Fruit fly (Drosophila melanogaster): Measurements from ENCODE around the gene alpha-Man-Ic.
"Not testable (repeated sequence)": the region's sequence is repeated elsewhere in the genome, so short reads cannot be mapped to it uniquely, and the experiment has no call there.

Gene alpha-Man-Ic

DNA sequence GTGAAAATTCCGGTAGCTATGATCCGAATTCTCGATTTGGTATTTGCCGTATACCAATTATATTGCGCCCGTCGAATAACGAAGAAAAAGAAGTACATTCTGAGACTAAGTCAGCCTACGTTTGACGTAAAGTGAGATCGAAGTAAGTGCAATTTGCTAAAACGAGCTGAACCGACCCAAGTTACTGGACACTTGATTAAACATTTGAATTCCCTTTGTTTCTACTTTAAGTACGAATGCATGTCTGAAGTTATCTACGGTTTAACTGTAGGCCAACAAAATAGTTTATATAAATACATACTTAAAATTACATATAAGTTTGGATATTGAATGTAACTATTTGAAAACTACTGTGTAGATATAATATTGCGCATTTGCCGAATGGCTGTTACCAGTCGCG is at the start of gene alpha-Man-Ic:
Gene alpha-Man-Ic (minus strand): TSS at position 101 of the 400 bp plus-strand sequence.
- TF ChIP-seq CG8478 (optimal IDR thresholded peaks at IDR 0.05) = no peak
- no peak for TF ChIP-seq CTCF (optimal IDR thresholded peaks at IDR 0.05)

DNA sequence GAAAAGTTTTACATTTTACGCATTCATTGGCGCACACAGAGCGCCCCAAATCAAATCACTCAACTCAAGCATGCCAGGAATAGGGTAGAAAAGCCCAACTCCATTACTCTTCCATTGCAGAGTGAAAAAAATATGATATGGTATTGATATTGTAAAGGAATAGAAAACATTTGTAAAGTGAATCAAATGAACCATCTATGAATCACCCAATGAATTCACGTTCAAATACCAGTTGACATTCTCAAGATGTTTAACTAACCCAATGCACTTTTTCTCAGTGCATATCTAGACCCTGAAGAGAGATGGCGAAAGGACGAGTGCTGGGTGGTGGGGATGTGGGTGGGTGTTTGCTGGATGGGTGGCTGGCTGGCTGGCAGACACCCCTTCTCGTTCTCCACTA is 48.4 kb upstream of the alpha-Man-Ic start:
- TF ChIP-seq CTCF (optimal IDR thresholded peaks at IDR 0.05) = no peak

DNA sequence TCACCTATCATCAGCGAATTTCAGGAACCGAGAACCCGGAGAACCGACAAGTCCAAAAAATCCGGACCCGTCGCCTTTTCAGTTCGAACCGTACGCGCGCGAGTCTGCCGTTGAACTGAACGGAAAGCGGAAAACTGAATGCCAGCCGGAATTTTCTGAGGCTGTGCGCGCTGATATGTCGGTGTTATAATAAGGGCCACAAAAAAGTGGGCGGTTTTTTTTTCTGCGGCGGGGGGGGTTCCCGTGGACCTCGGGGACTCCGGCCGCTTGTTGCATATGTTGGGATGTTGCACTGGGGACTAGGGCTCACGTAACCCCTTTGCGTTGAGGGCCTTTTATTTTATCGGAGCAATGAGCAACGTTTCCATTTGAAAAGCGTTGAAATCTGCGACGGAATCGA is 39.2 kb upstream of the alpha-Man-Ic start, which contains the start of gene TkR99D:
Gene TkR99D (minus strand): TSS at position 101 of the 400 bp plus-strand sequence.
- TF ChIP-seq CG8478 (optimal IDR thresholded peaks at IDR 0.05) = no peak
- TF ChIP-seq CTCF (optimal IDR thresholded peaks at IDR 0.05) = no peak

DNA sequence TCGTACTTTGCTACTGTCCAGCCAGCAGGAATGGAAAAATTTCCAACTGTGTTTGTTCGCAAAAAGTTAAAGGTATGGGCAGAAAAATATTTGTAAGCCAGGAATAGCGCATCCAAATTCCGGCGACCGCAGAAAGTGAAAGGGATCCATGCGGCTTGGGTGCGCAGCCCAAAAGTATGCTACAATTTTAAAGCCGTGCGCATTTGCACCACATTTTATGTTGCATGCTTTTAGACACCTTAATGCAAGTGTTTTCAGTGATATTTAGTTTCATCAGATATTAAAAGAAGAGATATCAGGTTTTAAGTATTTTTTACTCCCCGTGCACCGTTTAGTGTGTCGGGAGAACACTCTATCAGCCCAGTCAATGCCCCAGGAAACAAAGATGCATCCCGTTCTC is 32.9 kb upstream of the alpha-Man-Ic start:
- no peak for TF ChIP-seq CG8478 (optimal IDR thresholded peaks at IDR 0.05)
- TF ChIP-seq CTCF (optimal IDR thresholded peaks at IDR 0.05) = no peak

DNA sequence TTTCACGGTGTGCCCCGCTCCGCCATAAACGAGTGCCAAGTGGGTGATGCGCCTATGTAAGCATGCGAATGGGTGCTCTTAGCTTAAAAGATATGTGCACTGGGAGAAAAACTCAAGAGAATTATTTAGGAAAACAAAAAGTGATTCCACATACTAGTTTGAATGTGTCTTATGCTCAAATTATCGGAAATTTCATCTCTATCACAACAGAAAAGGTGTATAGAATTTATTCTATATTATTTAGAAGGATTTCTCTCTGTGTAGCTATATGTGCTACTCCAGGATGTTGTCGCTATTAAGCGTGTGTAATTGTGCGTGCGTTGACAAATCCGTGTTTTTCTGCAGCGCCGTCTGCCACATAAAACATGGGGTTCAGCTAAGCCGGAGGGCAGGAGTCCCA is 29.1 kb upstream of the alpha-Man-Ic start:
- TF ChIP-seq CG8478 (optimal IDR thresholded peaks at IDR 0.05) = no peak
- TF ChIP-seq CTCF (optimal IDR thresholded peaks at IDR 0.05) = no peak

DNA sequence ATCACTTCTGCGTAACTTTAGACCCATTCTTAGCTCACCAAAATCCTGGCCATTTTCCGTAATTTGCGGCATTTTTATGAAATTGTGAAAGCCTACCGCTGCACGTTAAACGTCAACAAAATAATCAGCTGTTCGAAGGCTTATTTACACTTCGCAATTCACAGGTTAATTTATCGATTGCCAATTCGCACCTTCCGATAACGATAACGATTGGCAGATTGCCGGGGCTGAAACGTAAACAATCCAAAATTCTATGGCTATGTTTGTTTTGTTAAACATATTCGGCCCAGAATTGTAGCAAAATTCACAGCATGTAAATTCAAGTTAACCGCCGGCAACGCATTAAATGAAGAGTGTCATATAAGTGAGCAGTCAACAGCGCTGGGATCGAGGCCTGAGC is 5.6 kb upstream of the alpha-Man-Ic start, which contains the start of the genes eIF2Balpha and Vps13B:
Gene eIF2Balpha (minus strand): TSS at position 133 of the 400 bp plus-strand sequence.
Gene Vps13B (plus strand): TSS at position 223 of the 400 bp plus-strand sequence.
- TF ChIP-seq CTCF (optimal IDR thresholded peaks at IDR 0.05) (no peak), CG8478 (optimal IDR thresholded peaks at IDR 0.05) (no peak)

DNA sequence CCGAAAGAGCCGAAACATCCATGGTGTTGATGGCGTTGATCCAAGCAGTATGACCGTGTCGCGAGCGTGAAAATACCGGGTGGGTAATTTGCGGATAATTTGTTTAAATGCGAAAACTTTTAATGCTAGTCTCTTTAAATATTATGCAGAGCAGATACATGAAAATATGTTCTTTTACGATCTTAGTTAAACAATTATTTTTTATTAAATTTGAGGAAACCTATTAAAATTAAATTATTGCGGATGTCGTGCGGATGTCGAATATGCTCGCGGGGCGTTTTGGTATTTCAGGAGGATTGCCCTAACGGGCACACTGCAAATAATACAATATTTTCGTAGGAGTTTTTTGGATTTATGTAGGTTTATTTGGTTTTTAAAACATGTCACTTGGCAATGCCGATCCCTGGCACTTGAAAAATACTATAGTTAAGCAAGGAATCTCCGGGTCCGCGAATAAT is 2.9 kb upstream of the alpha-Man-Ic start, which contains the start of the genes Cog7, CG42557 and CG42558:
Gene Cog7 (minus strand): TSS at position 51 of the 458 bp plus-strand sequence.
Gene CG42557 (plus strand): TSS at position 281 of the 458 bp plus-strand sequence.
Gene CG42558 (plus strand): TSS at position 281 of the 458 bp plus-strand sequence.
- TF ChIP-seq CG8478 (optimal IDR thresholded peaks at IDR 0.05) (no peak), CTCF (optimal IDR thresholded peaks at IDR 0.05) (no peak)

DNA sequence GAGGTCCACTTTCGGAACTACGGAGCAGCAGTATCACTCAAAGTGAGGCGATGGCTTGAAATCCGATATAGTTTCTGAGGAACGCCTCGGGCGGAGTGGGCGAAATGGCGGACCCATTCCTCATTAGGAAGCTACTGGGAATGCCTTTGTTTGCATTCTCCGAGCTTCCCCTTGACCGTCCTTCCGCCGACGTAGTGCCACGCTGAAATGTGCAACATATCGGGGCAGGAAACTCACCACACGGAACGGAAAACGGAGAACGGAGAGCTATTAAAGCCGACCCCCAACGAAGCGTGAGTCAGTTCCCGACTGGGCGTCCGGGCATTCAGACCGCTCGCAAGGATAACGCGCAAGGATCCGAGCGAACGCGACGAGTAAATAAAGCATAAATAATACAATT is 3.2 kb downstream of the alpha-Man-Ic start, which contains the start of gene CG15522:
Gene CG15522 (plus strand): TSS at position 301 of the 400 bp plus-strand sequence.
- TF ChIP-seq CG8478 (optimal IDR thresholded peaks at IDR 0.05) = no peak
- TF ChIP-seq CTCF (optimal IDR thresholded peaks at IDR 0.05) = no peak

DNA sequence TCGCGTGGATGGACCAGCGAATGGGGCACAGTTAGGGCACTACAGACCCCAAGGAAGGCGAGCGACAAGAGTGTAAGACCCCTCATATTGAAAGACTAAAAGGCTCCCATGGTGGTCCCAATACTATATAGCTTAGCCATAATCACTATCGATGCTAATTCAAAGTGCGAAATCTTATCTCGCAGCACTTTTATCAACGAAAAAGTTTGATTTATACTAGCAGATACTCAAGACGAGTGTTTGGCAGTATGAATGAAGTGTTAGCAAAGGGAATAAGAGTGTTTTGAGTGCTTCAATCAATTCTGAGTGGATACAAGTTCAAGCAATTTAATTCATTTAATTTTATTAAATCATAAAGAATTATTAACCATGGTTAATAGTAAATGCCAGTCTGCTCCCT is 4.1 kb downstream of the alpha-Man-Ic start, which contains the start of gene Jon99Ci:
Gene Jon99Ci (minus strand): TSS at position 101 of the 400 bp plus-strand sequence.
- TF ChIP-seq CG8478 (optimal IDR thresholded peaks at IDR 0.05) = no peak
- no peak for TF ChIP-seq CTCF (optimal IDR thresholded peaks at IDR 0.05)

DNA sequence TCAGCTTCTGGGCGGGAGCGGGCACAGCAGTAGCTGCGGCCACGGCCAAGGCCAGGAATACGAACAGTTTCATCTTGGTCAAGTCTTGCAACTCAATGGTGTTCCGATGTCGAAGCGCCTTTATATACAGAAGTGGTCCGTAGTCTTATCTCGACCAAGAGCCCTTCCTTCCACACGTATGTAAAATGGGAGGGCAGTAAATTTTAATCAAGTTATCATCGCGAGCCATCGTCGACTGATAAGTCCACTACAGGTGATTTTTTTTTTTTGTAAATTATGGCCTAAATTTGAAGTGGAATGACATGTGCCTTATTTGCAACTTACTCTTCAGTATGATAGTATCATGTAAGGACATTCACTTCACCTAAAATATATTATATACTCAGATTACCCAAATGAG is 5.7 kb downstream of the alpha-Man-Ic start, which contains the start of gene Jon99Cii:
Gene Jon99Cii (minus strand): TSS at position 101 of the 400 bp plus-strand sequence.
- TF ChIP-seq CG8478, CTCF (optimal IDR thresholded peaks at IDR 0.05): not testable (repeated sequence)

DNA sequence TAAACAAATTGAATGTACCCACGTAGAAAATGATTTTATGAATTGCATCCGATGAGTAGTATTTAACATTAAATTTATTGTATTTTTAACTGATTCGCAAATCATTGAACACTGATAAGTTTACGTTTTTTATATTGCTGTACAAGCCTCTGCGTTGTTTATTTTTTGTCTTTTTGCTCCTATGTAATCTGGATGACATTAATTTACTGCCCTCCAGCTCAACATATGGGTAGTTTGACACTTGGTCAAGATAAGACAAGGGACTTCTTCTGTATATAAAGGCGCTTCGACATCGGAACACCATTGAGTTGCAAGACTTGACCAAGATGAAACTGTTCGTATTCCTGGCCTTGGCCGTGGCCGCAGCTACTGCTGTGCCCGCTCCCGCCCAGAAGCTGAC is 8.3 kb downstream of the alpha-Man-Ic start, which contains the start of gene Jon99Ciii:
Gene Jon99Ciii (plus strand): TSS at position 301 of the 400 bp plus-strand sequence.
- not testable (repeated sequence) for TF ChIP-seq CG8478, CTCF (optimal IDR thresholded peaks at IDR 0.05)

DNA sequence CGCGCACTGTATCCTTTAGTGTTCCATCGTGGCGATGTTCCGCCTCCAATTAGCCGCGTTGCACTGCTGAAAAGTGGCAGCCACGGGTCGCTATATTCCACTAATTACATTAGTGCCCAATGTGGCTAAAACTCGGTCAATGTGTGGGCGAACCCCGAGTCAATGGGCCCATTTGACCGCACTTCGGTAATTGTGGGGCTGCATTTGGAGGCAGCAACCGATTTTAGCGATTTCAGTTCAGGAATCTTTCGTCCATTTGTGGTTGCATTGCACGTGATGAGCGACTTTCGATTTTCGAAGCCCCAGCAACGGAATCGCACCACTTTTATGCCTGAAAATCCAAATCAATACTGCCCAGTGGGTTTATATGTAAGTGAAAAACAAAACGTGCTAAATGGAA is 10.0 kb downstream of the alpha-Man-Ic start, which contains the start of gene trp:
Gene trp (minus strand): TSS at position 101 of the 400 bp plus-strand sequence.
- TF ChIP-seq CTCF (optimal IDR thresholded peaks at IDR 0.05) (no peak), CG8478 (optimal IDR thresholded peaks at IDR 0.05) (no peak)

DNA sequence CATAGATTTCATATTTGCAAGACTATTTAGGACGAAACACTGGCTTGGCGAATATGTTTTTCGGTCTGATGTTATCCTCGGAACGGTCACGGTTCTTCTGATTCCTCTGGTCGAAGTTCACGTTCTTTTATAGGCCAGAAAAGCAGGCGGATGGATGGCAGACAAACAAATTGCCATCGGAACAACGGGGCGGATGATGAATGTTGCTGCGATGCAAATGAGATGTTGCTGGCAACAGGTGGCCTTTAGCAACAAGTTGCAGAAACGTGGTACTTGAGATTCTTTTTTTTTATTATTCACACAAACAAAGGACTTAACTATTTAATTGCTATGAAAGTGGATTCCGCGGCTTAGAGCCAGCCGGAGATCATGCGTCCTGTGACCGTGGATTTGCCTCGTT is 15.9 kb downstream of the alpha-Man-Ic start, which contains the start of gene Capa:
Gene Capa (minus strand): TSS at position 101 of the 400 bp plus-strand sequence.
- TF ChIP-seq CTCF (optimal IDR thresholded peaks at IDR 0.05) (no peak), CG8478 (optimal IDR thresholded peaks at IDR 0.05) (no peak)

DNA sequence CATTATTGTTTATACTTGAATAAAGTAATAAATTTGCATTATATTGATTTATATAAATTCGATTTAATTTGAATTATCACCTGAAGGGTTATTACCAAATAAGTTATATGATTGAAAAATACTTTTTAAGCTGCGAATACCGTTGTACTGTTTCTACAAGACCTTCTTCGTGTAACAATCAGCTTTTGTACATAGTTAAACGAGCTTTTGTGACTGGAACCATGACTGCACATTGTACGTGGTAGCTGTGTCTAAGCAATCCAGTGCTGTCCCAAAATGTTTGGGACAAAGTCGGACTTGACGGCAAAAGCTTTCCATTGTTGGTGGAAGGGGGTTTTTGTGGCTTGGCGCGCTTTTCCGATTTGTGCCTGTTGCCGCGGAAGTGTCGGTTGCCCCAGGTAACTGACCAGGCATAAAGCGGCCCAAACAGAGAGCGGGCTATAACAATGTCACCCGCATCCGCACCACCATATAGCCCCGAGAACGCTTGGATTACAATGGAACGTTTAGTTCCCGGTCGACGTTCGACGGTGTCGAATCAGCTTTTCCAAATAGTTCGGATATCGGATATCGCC is 22.5 kb downstream of the alpha-Man-Ic start, which contains the start of gene CG31036:
Gene CG31036 (plus strand): TSS at position 507 of the 575 bp plus-strand sequence.
- TF ChIP-seq CG8478 (optimal IDR thresholded peaks at IDR 0.05) = no peak
- no peak for TF ChIP-seq CTCF (optimal IDR thresholded peaks at IDR 0.05)

DNA sequence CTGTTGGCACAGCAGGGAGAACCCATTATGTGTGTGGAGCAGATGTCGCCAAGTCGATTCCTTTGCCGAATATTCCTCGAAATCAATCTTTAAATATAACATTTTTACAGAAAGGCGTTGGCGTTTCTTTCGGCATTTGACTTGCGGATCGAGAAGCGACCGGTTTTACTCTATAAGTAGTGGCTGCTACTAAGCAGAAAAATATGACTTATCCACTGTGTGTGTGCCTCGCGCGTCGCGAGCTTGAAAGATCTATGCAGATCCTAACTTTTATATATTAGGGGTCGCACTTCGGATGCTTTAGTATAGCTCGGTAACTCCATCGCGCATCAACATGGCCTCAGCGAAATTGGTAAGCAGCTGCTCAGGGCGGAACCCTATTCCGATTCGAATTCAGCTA is 25.0 kb downstream of the alpha-Man-Ic start, which contains the start of gene CG15515:
Gene CG15515 (plus strand): TSS at position 301 of the 400 bp plus-strand sequence.
- TF ChIP-seq CG8478 (optimal IDR thresholded peaks at IDR 0.05) = no peak
- TF ChIP-seq CTCF (optimal IDR thresholded peaks at IDR 0.05) = no peak

All from S2 (cell line).